Worm (Caenorhabditis elegans): ENCODE data around the gene sut-2.

The sut-2 gene

DNA sequence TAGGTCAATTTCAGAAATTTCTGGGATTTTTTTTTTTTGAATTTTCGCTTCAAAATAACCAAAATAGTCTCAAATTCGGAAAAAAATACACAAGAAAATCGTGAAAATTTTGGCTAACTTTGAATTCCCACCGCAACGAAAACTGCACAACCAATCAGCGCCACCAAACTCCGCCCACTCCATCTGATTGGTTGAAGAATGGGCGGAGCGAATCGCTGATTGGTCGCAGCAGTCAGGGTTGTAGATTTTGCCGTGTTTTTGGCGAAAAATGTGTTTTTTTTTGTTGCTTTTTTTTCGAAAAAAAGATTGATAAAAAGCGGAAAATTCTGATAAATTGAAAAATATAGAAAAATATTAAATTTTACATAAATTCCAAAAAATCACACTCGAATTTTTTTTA is 23.0 kb downstream of the sut-2 start:
- no peak for TF ChIP-seq ztf-23 (GFP tag; IDR thresholded peaks at IDR 0.05)
- no peak for TF ChIP-seq tab-1 (GFP tag; IDR thresholded peaks at IDR 0.05)
- TF ChIP-seq ztf-29 (GFP tag; IDR thresholded peaks at IDR 0.05) = no peak
- TF ChIP-seq T22C8.4 (GFP tag; IDR thresholded peaks at IDR 0.05) = no peak
- TF ChIP-seq flt-1 (GFP tag; IDR thresholded peaks at IDR 0.05) = no peak
- TF ChIP-seq cog-1 (tag; optimal IDR thresholded peaks at IDR 0.05) = no peak
- no peak for TF ChIP-seq med-1 (GFP tag; optimal IDR thresholded peaks at IDR 0.05; ENCODE audit: insufficient read depth)
- no peak for TF ChIP-seq klf-2 (GFP tag; conservative IDR thresholded peaks at IDR 0.05)
- TF ChIP-seq ref-1 (GFP tag; conservative IDR thresholded peaks at IDR 0.05) = no peak

DNA sequence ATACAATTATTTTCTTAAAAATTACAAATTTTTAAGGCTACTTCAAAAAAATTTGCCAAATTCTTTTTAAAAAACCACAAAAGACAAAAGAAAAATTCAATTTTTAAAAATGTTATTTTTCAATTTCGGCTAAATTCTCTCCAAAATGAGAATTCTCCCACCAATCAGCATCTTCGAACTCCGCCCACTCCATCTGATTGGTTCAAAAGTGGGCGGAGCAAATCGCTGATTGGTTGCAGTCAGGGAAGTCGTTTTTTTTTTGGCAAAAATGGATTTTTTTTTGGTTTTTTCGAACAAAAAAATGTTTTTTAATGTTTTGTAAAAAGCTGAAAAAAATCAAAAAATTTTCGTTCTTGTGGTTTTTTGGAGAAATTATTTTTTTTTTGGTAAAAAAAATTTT is 30.0 kb downstream of the sut-2 start:
- TF ChIP-seq med-1 (GFP tag; optimal IDR thresholded peaks at IDR 0.05; ENCODE audit: insufficient read depth) (no peak), ztf-23 (GFP tag; IDR thresholded peaks at IDR 0.05) (no peak)

DNA sequence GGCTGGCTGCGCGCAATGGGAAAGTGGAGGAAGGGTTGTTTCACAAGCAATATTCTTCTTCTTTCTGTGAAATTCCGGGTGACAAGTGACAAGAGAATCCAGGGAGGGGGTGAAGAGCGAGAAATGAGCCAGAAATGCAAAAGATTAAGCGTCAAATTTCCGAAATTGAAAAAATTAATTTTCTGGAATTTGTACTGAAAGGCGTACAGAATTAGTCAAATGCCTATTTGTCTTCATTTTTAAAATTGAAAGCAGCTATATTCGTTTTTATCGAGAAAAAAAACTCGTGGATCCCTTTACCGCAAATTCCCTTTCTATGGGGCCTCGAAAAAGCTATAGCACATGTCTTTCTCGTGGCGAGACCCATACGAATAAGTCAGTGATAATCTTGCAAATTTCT is 34.1 kb downstream of the sut-2 start:
- TF ChIP-seq flt-1 (GFP tag; IDR thresholded peaks at IDR 0.05) (no peak), ztf-29 (GFP tag; IDR thresholded peaks at IDR 0.05) (no peak), ztf-23 (GFP tag; IDR thresholded peaks at IDR 0.05) (no peak), cog-1 (tag; optimal IDR thresholded peaks at IDR 0.05) (no peak), med-1 (GFP tag; optimal IDR thresholded peaks at IDR 0.05; ENCODE audit: insufficient read depth) (no peak), T22C8.4 (GFP tag; IDR thresholded peaks at IDR 0.05) (no peak), klf-2 (GFP tag; conservative IDR thresholded peaks at IDR 0.05) (no peak), tab-1 (GFP tag; IDR thresholded peaks at IDR 0.05) (no peak), ref-1 (GFP tag; conservative IDR thresholded peaks at IDR 0.05) (no peak)

DNA sequence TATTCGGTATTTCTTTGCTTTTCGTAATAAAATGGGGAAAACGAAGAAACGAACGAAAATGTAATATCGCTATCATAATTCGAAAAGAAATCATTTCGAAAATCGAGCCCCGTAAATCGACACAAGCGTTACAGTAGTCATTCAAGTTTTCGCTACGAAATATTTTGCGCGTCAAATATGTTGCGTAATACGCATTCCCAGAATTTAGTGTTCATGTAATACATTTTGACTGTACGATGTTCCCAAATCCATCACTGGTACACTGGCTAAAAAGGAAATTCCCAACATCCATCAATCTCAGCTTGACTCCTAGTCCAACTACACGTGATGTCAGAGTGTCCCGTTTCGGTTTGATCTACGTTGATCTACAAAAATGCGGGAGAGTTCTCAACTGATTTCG is 41.9 kb downstream of the sut-2 start:
- no peak for TF ChIP-seq ztf-23 (GFP tag; IDR thresholded peaks at IDR 0.05)
- TF ChIP-seq med-1 (GFP tag; optimal IDR thresholded peaks at IDR 0.05; ENCODE audit: insufficient read depth) = no peak
- TF ChIP-seq tab-1 (GFP tag; IDR thresholded peaks at IDR 0.05) = no peak
- TF ChIP-seq ztf-29 (GFP tag; IDR thresholded peaks at IDR 0.05) = no peak
- no peak for TF ChIP-seq T22C8.4 (GFP tag; IDR thresholded peaks at IDR 0.05)
- no peak for TF ChIP-seq flt-1 (GFP tag; IDR thresholded peaks at IDR 0.05)
- no peak for TF ChIP-seq klf-2 (GFP tag; conservative IDR thresholded peaks at IDR 0.05)
- no peak for TF ChIP-seq ref-1 (GFP tag; conservative IDR thresholded peaks at IDR 0.05)
- no peak for TF ChIP-seq cog-1 (tag; optimal IDR thresholded peaks at IDR 0.05)

DNA sequence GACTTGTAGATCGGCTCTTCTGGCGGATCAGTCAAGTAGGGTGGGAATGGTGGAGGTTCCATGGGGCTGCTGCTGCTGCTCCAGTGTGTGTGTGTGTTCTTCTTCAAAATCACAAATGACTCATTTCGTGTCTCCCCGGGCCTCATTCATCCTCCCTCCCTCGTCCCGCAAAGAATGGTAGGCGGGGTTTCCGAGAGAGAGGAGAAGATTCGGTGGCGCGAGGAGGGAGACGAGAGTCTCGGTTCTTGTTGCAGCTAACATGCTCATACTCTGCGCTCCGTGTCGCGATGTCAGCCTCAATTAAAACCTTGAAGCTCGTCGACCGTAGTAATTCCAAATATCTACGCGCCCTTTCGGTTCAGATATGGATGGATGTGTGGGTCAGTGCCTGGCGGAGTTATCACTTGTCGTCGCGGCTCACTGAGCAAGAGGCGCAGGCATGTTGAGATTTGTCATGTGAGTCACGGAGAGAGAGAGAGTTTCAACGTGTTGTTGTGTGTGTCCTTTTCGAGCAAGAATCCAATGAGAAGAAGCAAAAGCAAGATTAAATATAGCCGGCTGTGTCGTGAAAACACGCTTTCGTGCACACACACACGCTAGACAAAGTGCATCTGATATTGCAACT is 42.9 kb downstream of the sut-2 start:
- TF ChIP-seq ztf-29 (GFP tag; IDR thresholded peaks at IDR 0.05) (no peak), klf-2 (GFP tag; conservative IDR thresholded peaks at IDR 0.05) (no peak), ztf-23 (GFP tag; IDR thresholded peaks at IDR 0.05) (no peak), ref-1 (GFP tag; conservative IDR thresholded peaks at IDR 0.05) (no peak), T22C8.4 (GFP tag; IDR thresholded peaks at IDR 0.05) (no peak), tab-1 (GFP tag; IDR thresholded peaks at IDR 0.05) (no peak), med-1 (GFP tag; optimal IDR thresholded peaks at IDR 0.05; ENCODE audit: insufficient read depth) (no peak), flt-1 (GFP tag; IDR thresholded peaks at IDR 0.05) (no peak)

ce11 chrV:4525512-4525911 is 44.3 kb downstream of the sut-2 start:
- TF ChIP-seq ztf-23 (GFP tag; IDR thresholded peaks at IDR 0.05) (no peak), T22C8.4 (GFP tag; IDR thresholded peaks at IDR 0.05) (no peak), ztf-29 (GFP tag; IDR thresholded peaks at IDR 0.05) (no peak), tab-1 (GFP tag; IDR thresholded peaks at IDR 0.05) (no peak), med-1 (GFP tag; optimal IDR thresholded peaks at IDR 0.05; ENCODE audit: insufficient read depth) (no peak), ref-1 (GFP tag; conservative IDR thresholded peaks at IDR 0.05) (no peak), klf-2 (GFP tag; conservative IDR thresholded peaks at IDR 0.05) (no peak), flt-1 (GFP tag; IDR thresholded peaks at IDR 0.05) (no peak), cog-1 (tag; optimal IDR thresholded peaks at IDR 0.05) (no peak)

ce11 chrV:4525106-4525505 is 44.7 kb downstream of the sut-2 start:
- TF ChIP-seq klf-2 (GFP tag; conservative IDR thresholded peaks at IDR 0.05) = no peak
- no peak for TF ChIP-seq med-1 (GFP tag; optimal IDR thresholded peaks at IDR 0.05; ENCODE audit: insufficient read depth)
- no peak for TF ChIP-seq ztf-23 (GFP tag; IDR thresholded peaks at IDR 0.05)
- TF ChIP-seq ref-1 (GFP tag; conservative IDR thresholded peaks at IDR 0.05) = no peak
- no peak for TF ChIP-seq ztf-29 (GFP tag; IDR thresholded peaks at IDR 0.05)
- TF ChIP-seq T22C8.4 (GFP tag; IDR thresholded peaks at IDR 0.05) = no peak
- no peak for TF ChIP-seq cog-1 (tag; optimal IDR thresholded peaks at IDR 0.05)
- TF ChIP-seq tab-1 (GFP tag; IDR thresholded peaks at IDR 0.05) = no peak
- no peak for TF ChIP-seq flt-1 (GFP tag; IDR thresholded peaks at IDR 0.05)

- TF ChIP-seq med-1 (GFP tag; optimal IDR thresholded peaks at IDR 0.05; ENCODE audit: insufficient read depth) (no peak), cog-1 (tag; optimal IDR thresholded peaks at IDR 0.05) (no peak), klf-2 (GFP tag; conservative IDR thresholded peaks at IDR 0.05) (no peak), ref-1 (GFP tag; conservative IDR thresholded peaks at IDR 0.05) (no peak), tab-1 (GFP tag; IDR thresholded peaks at IDR 0.05) (no peak)
Observed at ce11 chrV:4524327-4524726, 45.5 kb downstream of the sut-2 start.

- TF ChIP-seq ztf-23 (GFP tag; IDR thresholded peaks at IDR 0.05) (no peak), T22C8.4 (GFP tag; IDR thresholded peaks at IDR 0.05) (no peak), med-1 (GFP tag; optimal IDR thresholded peaks at IDR 0.05; ENCODE audit: insufficient read depth) (no peak), ztf-29 (GFP tag; IDR thresholded peaks at IDR 0.05) (no peak), cog-1 (tag; optimal IDR thresholded peaks at IDR 0.05) (no peak), klf-2 (GFP tag; conservative IDR thresholded peaks at IDR 0.05) (no peak), ref-1 (GFP tag; conservative IDR thresholded peaks at IDR 0.05) (no peak), tab-1 (GFP tag; IDR thresholded peaks at IDR 0.05) (no peak)
Observed at ce11 chrV:4523844-4524243, 46.0 kb downstream of the sut-2 start.

DNA sequence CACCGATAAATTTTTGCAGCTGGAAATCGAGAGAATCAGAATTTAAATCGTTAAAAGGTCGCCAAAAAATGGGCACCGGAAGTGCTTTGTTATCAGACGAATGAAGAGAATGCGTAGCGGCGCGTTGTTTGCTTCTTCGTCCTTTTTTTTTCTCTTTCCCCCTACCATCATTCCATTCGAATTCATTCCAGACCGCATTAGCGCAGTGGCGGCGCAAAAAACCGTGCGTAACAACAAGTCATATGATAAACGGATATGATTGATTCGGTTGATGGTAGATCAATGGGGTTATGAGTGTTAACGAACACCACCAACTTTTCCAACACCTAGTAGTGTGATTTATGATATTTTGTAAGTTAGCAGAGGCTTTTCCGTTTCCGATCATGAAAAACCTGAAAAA is 46.5 kb downstream of the sut-2 start:
- TF ChIP-seq ref-1 (GFP tag; conservative IDR thresholded peaks at IDR 0.05) (no peak), klf-2 (GFP tag; conservative IDR thresholded peaks at IDR 0.05) (no peak), ztf-29 (GFP tag; IDR thresholded peaks at IDR 0.05) (no peak), tab-1 (GFP tag; IDR thresholded peaks at IDR 0.05) (no peak), med-1 (GFP tag; optimal IDR thresholded peaks at IDR 0.05; ENCODE audit: insufficient read depth) (no peak), ztf-23 (GFP tag; IDR thresholded peaks at IDR 0.05) (no peak), flt-1 (GFP tag; IDR thresholded peaks at IDR 0.05) (no peak), T22C8.4 (GFP tag; IDR thresholded peaks at IDR 0.05) (no peak), cog-1 (tag; optimal IDR thresholded peaks at IDR 0.05) (no peak)
